Worm (Caenorhabditis elegans): Measurements from ENCODE around the gene rsp-2.

- TF ChIP-seq T22C8.4 (GFP tag; IDR thresholded peaks at IDR 0.05) (no peak), flt-1 (GFP tag; IDR thresholded peaks at IDR 0.05) (no peak)
Observed at ce11 chrII:11497365-11497764, 44.6 kb upstream of the rsp-2 start, which contains the start of gene B0334.5.
